Fruit fly (Drosophila melanogaster): ENCODE results near the gene CG17224.
A peak's percentile ranks its signal among the peaks of the same experiment; 100 is the strongest.

CG17224 gene

dm6 chr2L:3041918-3042615 lies 24.0 kb upstream of the CG17224 start, which contains the start of gene CG17261:
CG17261 (plus strand) TSS chr2L:3042551.
- TF ChIP-seq GATAd (GFP tag; optimal IDR thresholded peaks at IDR 0.05) (no peak), Abd-B (GFP tag; optimal IDR thresholded peaks at IDR 0.05) (no peak), Rel (GFP tag; optimal IDR thresholded peaks at IDR 0.05) (no peak), Rel (tag; optimal IDR thresholded peaks at IDR 0.05) (peak; percentile 73), Jra (GFP tag; optimal IDR thresholded peaks at IDR 0.05) (no peak), rgr (GFP tag; optimal IDR thresholded peaks at IDR 0.05) (peak; percentile 24), lola (GFP tag; optimal IDR thresholded peaks at IDR 0.05) (no peak), dsf (GFP tag; optimal IDR thresholded peaks at IDR 0.05; ENCODE audit: borderline replicate concordance) (no peak), ey (GFP tag; optimal IDR thresholded peaks at IDR 0.05) (no peak), CrebA (GFP tag; optimal IDR thresholded peaks at IDR 0.05; ENCODE audit: borderline replicate concordance) (no peak), Vsx2 (GFP tag; optimal IDR thresholded peaks at IDR 0.05; ENCODE audit: partially characterized antibody) (no peak), jim (GFP tag; optimal IDR thresholded peaks at IDR 0.05) (no peak), Sp1 (GFP tag; optimal IDR thresholded peaks at IDR 0.05) (no peak), dmrt93B (GFP tag; optimal IDR thresholded peaks at IDR 0.05) (no peak), dl (GFP tag; optimal IDR thresholded peaks at IDR 0.05; ENCODE audit: insufficient read depth in 1 of 2, partially characterized antibody in 2 of 2) (no peak), fru (GFP tag; optimal IDR thresholded peaks at IDR 0.05) (peak; percentile 49), OdsH (GFP tag; optimal IDR thresholded peaks at IDR 0.05) (peak; percentile 43), brk (GFP tag; optimal IDR thresholded peaks at IDR 0.05) (no peak), Dif (GFP tag; optimal IDR thresholded peaks at IDR 0.05; ENCODE audit: partially characterized antibody) (no peak), psq (GFP tag; optimal IDR thresholded peaks at IDR 0.05) (peak; percentile 20), CG9705 (GFP tag; optimal IDR thresholded peaks at IDR 0.05) (no peak), br (GFP tag; optimal IDR thresholded peaks at IDR 0.05) (peak; percentile 51), foxo (GFP tag; optimal IDR thresholded peaks at IDR 0.05) (peak in 1 of 2 experiments; percentile 73), Hr78 (GFP tag; optimal IDR thresholded peaks at IDR 0.05) (no peak), tai (GFP tag; optimal IDR thresholded peaks at IDR 0.05) (no peak), pan (optimal IDR thresholded peaks at IDR 0.05) (no peak), N (GFP tag; optimal IDR thresholded peaks at IDR 0.05) (no peak), h (GFP tag; optimal IDR thresholded peaks at IDR 0.05) (peak; percentile 81), Hr83 (GFP tag; optimal IDR thresholded peaks at IDR 0.05; ENCODE audit: poor library complexity, severe bottlenecking) (no peak)

- peak; percentile 84 for TF ChIP-seq Hr83 (GFP tag; optimal IDR thresholded peaks at IDR 0.05; ENCODE audit: poor library complexity, severe bottlenecking)
- TF ChIP-seq Jra (GFP tag; optimal IDR thresholded peaks at IDR 0.05) = peak; percentile 86
- no peak for TF ChIP-seq lola (GFP tag; optimal IDR thresholded peaks at IDR 0.05)
- no peak for TF ChIP-seq Rel (GFP tag; optimal IDR thresholded peaks at IDR 0.05)
- TF ChIP-seq Rel (tag; optimal IDR thresholded peaks at IDR 0.05) = peak; percentile 39
- peak; percentile 66 for TF ChIP-seq Sp1 (GFP tag; optimal IDR thresholded peaks at IDR 0.05)
- TF ChIP-seq Vsx2 (GFP tag; optimal IDR thresholded peaks at IDR 0.05; ENCODE audit: partially characterized antibody) = no peak
- no peak for TF ChIP-seq dl (GFP tag; optimal IDR thresholded peaks at IDR 0.05; ENCODE audit: insufficient read depth in 1 of 2, partially characterized antibody in 2 of 2)
- no peak for TF ChIP-seq Abd-B (GFP tag; optimal IDR thresholded peaks at IDR 0.05)
- peak; percentile 76 for TF ChIP-seq br (GFP tag; optimal IDR thresholded peaks at IDR 0.05)
- TF ChIP-seq dmrt93B (GFP tag; optimal IDR thresholded peaks at IDR 0.05) = no peak
- TF ChIP-seq tai (GFP tag; optimal IDR thresholded peaks at IDR 0.05) = no peak
- TF ChIP-seq sage (GFP tag; optimal IDR thresholded peaks at IDR 0.05) = peak; percentile 59
- TF ChIP-seq Myc (optimal IDR thresholded peaks at IDR 0.05) = peak; percentile 31
- TF ChIP-seq psq (GFP tag; optimal IDR thresholded peaks at IDR 0.05) = peak; percentile 64
- TF ChIP-seq N (GFP tag; optimal IDR thresholded peaks at IDR 0.05) = no peak
- no peak for TF ChIP-seq Dif (GFP tag; optimal IDR thresholded peaks at IDR 0.05; ENCODE audit: partially characterized antibody)
- peak; percentile 69 for TF ChIP-seq OdsH (GFP tag; optimal IDR thresholded peaks at IDR 0.05)
- peak; percentile 73 for TF ChIP-seq ey (GFP tag; optimal IDR thresholded peaks at IDR 0.05)
- peak; percentile 45 for TF ChIP-seq sv (GFP tag; optimal IDR thresholded peaks at IDR 0.05)
- TF ChIP-seq Hnf4 (GFP tag; optimal IDR thresholded peaks at IDR 0.05) = peak; percentile 91
- peak; percentile 70 for TF ChIP-seq fru (GFP tag; optimal IDR thresholded peaks at IDR 0.05)
- no peak for TF ChIP-seq Hr78 (GFP tag; optimal IDR thresholded peaks at IDR 0.05)
- TF ChIP-seq CrebA (GFP tag; optimal IDR thresholded peaks at IDR 0.05; ENCODE audit: borderline replicate concordance) = no peak
- TF ChIP-seq woc (GFP tag; optimal IDR thresholded peaks at IDR 0.05) = peak; percentile 41
- TF ChIP-seq Dfd (GFP tag; optimal IDR thresholded peaks at IDR 0.05) = no peak
- peak; percentile 60 for TF ChIP-seq CG32264 (GFP tag; optimal IDR thresholded peaks at IDR 0.05)
- peak; percentile 52 for TF ChIP-seq GATAd (GFP tag; optimal IDR thresholded peaks at IDR 0.05)
- peak; percentile 66 for TF ChIP-seq CG9705 (GFP tag; optimal IDR thresholded peaks at IDR 0.05)
- TF ChIP-seq h (GFP tag; optimal IDR thresholded peaks at IDR 0.05) = peak; percentile 85
- TF ChIP-seq HLH106 (tag; optimal IDR thresholded peaks at IDR 0.05) = peak; percentile 69
- peak; percentile 87 for TF ChIP-seq dsf (GFP tag; optimal IDR thresholded peaks at IDR 0.05; ENCODE audit: borderline replicate concordance)
- TF ChIP-seq brk (GFP tag; optimal IDR thresholded peaks at IDR 0.05) = no peak
- no peak for TF ChIP-seq jim (GFP tag; optimal IDR thresholded peaks at IDR 0.05)
- peak; percentile 80 for TF ChIP-seq rgr (GFP tag; optimal IDR thresholded peaks at IDR 0.05)
- TF ChIP-seq Mio (GFP tag; optimal IDR thresholded peaks at IDR 0.05) = no peak
- TF ChIP-seq usp (GFP tag; optimal IDR thresholded peaks at IDR 0.05) = no peak
- TF ChIP-seq pan (optimal IDR thresholded peaks at IDR 0.05) = no peak
- TF ChIP-seq foxo (GFP tag; optimal IDR thresholded peaks at IDR 0.05) = peak in 1 of 2 experiments; percentile 82
These were observed 21.7 kb upstream of the CG17224 start, which contains the start of the genes cnir and CG17221 for dm6 chr2L:3039774-3040173. cnir (minus strand) TSS chr2L:3039812. CG17221 (plus strand) TSS chr2L:3039976.

All from whole organism, wandering third instar larva.